Comparison of ENCODE assay signal across 8 worm cellular contexts in genomic region chrX:3787431-3788076, ce11.
TF ChIP-seq lines count a peak whose summit lies in the region.

TSS of gene pmpl-1 (plus strand) at chrX:3788026.

TF ChIP-seq in whole organism, L1 larva, 84 proteins besides CTCF, POLR2A, EP300 and RAD21 (continues in another document):
- TF ChIP-seq swsn-7 (tag; optimal IDR thresholded peaks at IDR 0.05; lab: Kevin White, UChicago) (peak; percentile 21), efl-1 (optimal IDR thresholded peaks at IDR 0.05; lab: Kevin White, UChicago) (no peak), efl-1 (GFP tag; optimal IDR thresholded peaks at IDR 0.05 in 1 of 2; lab: Kevin White, UChicago) (peak in 1 of 2 experiments; percentile 86), rnt-1 (tag; optimal IDR thresholded peaks at IDR 0.05; lab: Kevin White, UChicago) (peak; percentile 50), xbp-1 (tag; optimal IDR thresholded peaks at IDR 0.05; lab: Kevin White, UChicago) (peak; percentile 32), lsy-2 (tag; optimal IDR thresholded peaks at IDR 0.05; lab: Kevin White, UChicago) (peak; percentile 33 to 53), mep-1 (tag; optimal IDR thresholded peaks at IDR 0.05; lab: Kevin White, UChicago) (peak; percentile 79), lin-14 (GFP tag; optimal IDR thresholded peaks at IDR 0.05; lab: Kevin White, UChicago) (peak; percentile 89), pax-3 (tag; optimal IDR thresholded peaks at IDR 0.05; lab: Kevin White, UChicago) (peak; percentile 0), nhr-19 (GFP tag; conservative IDR thresholded peaks at IDR 0.05; lab: Robert Waterston, UW) (peak; percentile 31; the same call in 1 of the 2 replicates), nhr-47 (tag; optimal IDR thresholded peaks at IDR 0.05; lab: Kevin White, UChicago) (peak; percentile 51)

TF ChIP-seq in whole organism, L2 larva, 48 proteins besides CTCF, POLR2A, EP300 and RAD21 (continues in another document):
- TF ChIP-seq ama-1 (optimal IDR thresholded peaks at IDR 0.05; lab: Kevin White, UChicago) (no peak), mdl-1 (tag; optimal IDR thresholded peaks at IDR 0.05; lab: Kevin White, UChicago) (peak; percentile 31 to 46), F13H6.1 (tag; optimal IDR thresholded peaks at IDR 0.05; lab: Kevin White, UChicago) (peak; percentile 60), C34F6.9 (tag; optimal IDR thresholded peaks at IDR 0.05; lab: Kevin White, UChicago) (peak; percentile 47), Y55F3AM.14 (GFP tag; optimal IDR thresholded peaks at IDR 0.05; lab: Kevin White, UChicago) (no peak), ztf-11 (tag; optimal IDR thresholded peaks at IDR 0.05; lab: Kevin White, UChicago) (no peak), unc-55 (GFP tag; optimal IDR thresholded peaks at IDR 0.05; lab: Kevin White, UChicago) (no peak), nhr-23 (tag; optimal IDR thresholded peaks at IDR 0.05; lab: Kevin White, UChicago) (peak; percentile 7), snpc-4 (tag; optimal IDR thresholded peaks at IDR 0.05; lab: Kevin White, UChicago) (no peak), gmeb-1 (tag; optimal IDR thresholded peaks at IDR 0.05; lab: Kevin White, UChicago) (no peak), sma-3 (GFP tag; optimal IDR thresholded peaks at IDR 0.05; lab: Kevin White, UChicago) (peak; percentile 51), lin-11 (tag; optimal IDR thresholded peaks at IDR 0.05; lab: Kevin White, UChicago) (peak; percentile 7)

TF ChIP-seq in whole organism, L3 larva, 47 proteins besides CTCF, POLR2A, EP300 and RAD21 (continues in another document):
- no peak for TF ChIP-seq elt-2 (tag; optimal IDR thresholded peaks at IDR 0.05; lab: Kevin White, UChicago)
- no peak for TF ChIP-seq fkh-10 (GFP tag; optimal IDR thresholded peaks at IDR 0.05; lab: Kevin White, UChicago)
- peak; percentile 56 for TF ChIP-seq ceh-28 (tag; optimal IDR thresholded peaks at IDR 0.05; lab: Kevin White, UChicago)
- no peak for TF ChIP-seq unc-39 (tag; optimal IDR thresholded peaks at IDR 0.05; lab: Kevin White, UChicago)
- no peak for TF ChIP-seq pqm-1 (tag; optimal IDR thresholded peaks at IDR 0.05; lab: Kevin White, UChicago)
- TF ChIP-seq fkh-2 (tag; optimal IDR thresholded peaks at IDR 0.05; lab: Kevin White, UChicago) = no peak
- TF ChIP-seq egl-5 (tag; optimal IDR thresholded peaks at IDR 0.05; lab: Kevin White, UChicago) = no peak
- no peak for TF ChIP-seq elt-3 (tag; optimal IDR thresholded peaks at IDR 0.05; lab: Kevin White, UChicago)
- TF ChIP-seq nfya-1 (tag; optimal IDR thresholded peaks at IDR 0.05; lab: Kevin White, UChicago; ENCODE audit: insufficient read depth) = peak; percentile 26
- TF ChIP-seq snpc-4 (tag; optimal IDR thresholded peaks at IDR 0.05; lab: Kevin White, UChicago) = no peak
- TF ChIP-seq pha-4 (tag; optimal IDR thresholded peaks at IDR 0.05; lab: Kevin White, UChicago) = peak; percentile 31
- no peak for TF ChIP-seq ztf-4 (tag; optimal IDR thresholded peaks at IDR 0.05; lab: Kevin White, UChicago)

TF ChIP-seq in whole organism, L4 larva, 104 proteins besides CTCF, POLR2A, EP300 and RAD21 (continues in another document):
- no peak for TF ChIP-seq mxl-2 (GFP tag; conservative IDR thresholded peaks at IDR 0.05; lab: Robert Waterston, UW)
- TF ChIP-seq dmd-8 (GFP tag; IDR thresholded peaks at IDR 0.05; lab: Robert Waterston, UW) = no peak
- TF ChIP-seq nhr-111 (GFP tag; optimal IDR thresholded peaks at IDR 0.05; lab: Kevin White, UChicago) = no peak
- no peak for TF ChIP-seq lin-38 (GFP tag; IDR thresholded peaks at IDR 0.05; lab: Robert Waterston, UW)
- TF ChIP-seq T20F7.1 (GFP tag; optimal IDR thresholded peaks at IDR 0.05; lab: Kevin White, UChicago) = no peak
- no peak for TF ChIP-seq F26F4.8 (GFP tag; conservative IDR thresholded peaks at IDR 0.05; lab: Robert Waterston, UW)
- TF ChIP-seq mdl-1 (tag; optimal IDR thresholded peaks at IDR 0.05; lab: Kevin White, UChicago) = peak; percentile 71 to 72
- no peak for TF ChIP-seq R02D3.7 (tag; optimal IDR thresholded peaks at IDR 0.05; lab: Kevin White, UChicago)
- TF ChIP-seq egl-43 (GFP tag; IDR thresholded peaks at IDR 0.05; lab: Robert Waterston, UW) = no peak
- TF ChIP-seq ztf-11 (tag; optimal IDR thresholded peaks at IDR 0.05; lab: Kevin White, UChicago) = no peak
- no peak for TF ChIP-seq zip-2 (tag; optimal IDR thresholded peaks at IDR 0.05; lab: Kevin White, UChicago)
- no peak for TF ChIP-seq madf-5 (GFP tag; IDR thresholded peaks at IDR 0.05; lab: Robert Waterston, UW)
- peak; percentile 81 for TF ChIP-seq ama-1 (optimal IDR thresholded peaks at IDR 0.05; lab: Kevin White, UChicago)

TF ChIP-seq in whole organism, early embryonic, 17 proteins besides CTCF, POLR2A, EP300 and RAD21:
- TF ChIP-seq hmg-4 (GFP tag; optimal IDR thresholded peaks at IDR 0.05; lab: Kevin White, UChicago) = peak; percentile 55
- no peak for TF ChIP-seq F13C5.2 (tag; optimal IDR thresholded peaks at IDR 0.05; lab: Kevin White, UChicago)

TF ChIP-seq in whole organism, late embryonic, 69 proteins besides CTCF, POLR2A, EP300 and RAD21:
- TF ChIP-seq tbx-2 (tag; optimal IDR thresholded peaks at IDR 0.05; lab: Kevin White, UChicago) = peak; percentile 52
- TF ChIP-seq ceh-48 (tag; optimal IDR thresholded peaks at IDR 0.05; lab: Kevin White, UChicago) = no peak
- no peak for TF ChIP-seq pros-1 (tag; optimal IDR thresholded peaks at IDR 0.05; lab: Kevin White, UChicago)
- peak; percentile 70 for TF ChIP-seq hlh-30 (tag; optimal IDR thresholded peaks at IDR 0.05; lab: Kevin White, UChicago; ENCODE audit: insufficient read depth)
- peak; percentile 9 for TF ChIP-seq unc-42 (tag; optimal IDR thresholded peaks at IDR 0.05; lab: Kevin White, UChicago)
- peak; percentile 21 for TF ChIP-seq sdc-2 (tag; optimal IDR thresholded peaks at IDR 0.05; lab: Kevin White, UChicago)
- no peak for TF ChIP-seq K09A11.1 (tag; optimal IDR thresholded peaks at IDR 0.05; lab: Kevin White, UChicago; ENCODE audit: insufficient read depth)
- peak; percentile 35 for TF ChIP-seq ceh-18 (tag; optimal IDR thresholded peaks at IDR 0.05; lab: Kevin White, UChicago)
- peak; percentile 58 for TF ChIP-seq unc-55 (GFP tag; optimal IDR thresholded peaks at IDR 0.05; lab: Kevin White, UChicago)
- TF ChIP-seq hlh-8 (tag; optimal IDR thresholded peaks at IDR 0.05; lab: Kevin White, UChicago) = no peak

TF ChIP-seq in whole organism, mixed stage, embryonic, 35 proteins besides CTCF, POLR2A, EP300 and RAD21:
- TF ChIP-seq unc-120 (tag; optimal IDR thresholded peaks at IDR 0.05; lab: Kevin White, UChicago; ENCODE audit: poor library complexity, severe bottlenecking) (peak; percentile 49), mls-2 (tag; optimal IDR thresholded peaks at IDR 0.05; lab: Kevin White, UChicago) (no peak), elt-1 (tag; optimal IDR thresholded peaks at IDR 0.05; lab: Kevin White, UChicago; ENCODE audit: borderline replicate concordance, insufficient read depth) (no peak), tbx-8 (GFP tag; optimal IDR thresholded peaks at IDR 0.05; lab: Kevin White, UChicago) (no peak), nhr-2 (tag; optimal IDR thresholded peaks at IDR 0.05; lab: Kevin White, UChicago) (peak; percentile 60), unc-39 (tag; optimal IDR thresholded peaks at IDR 0.05; lab: Kevin White, UChicago) (no peak), cnd-1 (tag; optimal IDR thresholded peaks at IDR 0.05; lab: Kevin White, UChicago) (no peak), zip-8 (tag; optimal IDR thresholded peaks at IDR 0.05; lab: Kevin White, UChicago) (no peak), lin-32 (GFP tag; optimal IDR thresholded peaks at IDR 0.05; lab: Kevin White, UChicago) (no peak), snpc-4 (tag; optimal IDR thresholded peaks at IDR 0.05; lab: Kevin White, UChicago) (no peak), ces-1 (GFP tag; optimal IDR thresholded peaks at IDR 0.05; lab: Kevin White, UChicago) (no peak), sptf-1 (tag; optimal IDR thresholded peaks at IDR 0.05; lab: Kevin White, UChicago) (peak; percentile 41), nhr-237 (tag; optimal IDR thresholded peaks at IDR 0.05; lab: Kevin White, UChicago) (no peak), ham-2 (GFP tag; optimal IDR thresholded peaks at IDR 0.05; lab: Kevin White, UChicago) (peak; percentile 1), ceh-39 (tag; optimal IDR thresholded peaks at IDR 0.05; lab: Kevin White, UChicago) (no peak), unc-62 (GFP tag; optimal IDR thresholded peaks at IDR 0.05; lab: Kevin White, UChicago) (peak; percentile 69), hlh-1 (tag; optimal IDR thresholded peaks at IDR 0.05; lab: Kevin White, UChicago) (peak; percentile 8)

TF ChIP-seq in whole organism, young adult, 124 proteins besides CTCF, POLR2A, EP300 and RAD21 (continues in another document):
- TF ChIP-seq madf-8 (GFP tag; conservative IDR thresholded peaks at IDR 0.05; lab: Robert Waterston, UW) = no peak
- TF ChIP-seq ztf-22 (GFP tag; optimal IDR thresholded peaks at IDR 0.05; lab: Kevin White, UChicago) = no peak
- no peak for TF ChIP-seq tlf-1 (GFP tag; optimal IDR thresholded peaks at IDR 0.05; lab: Kevin White, UChicago)
- TF ChIP-seq B0261.1 (tag; optimal IDR thresholded peaks at IDR 0.05; lab: Kevin White, UChicago) = no peak
- TF ChIP-seq ztf-26 (tag; optimal IDR thresholded peaks at IDR 0.05; lab: Kevin White, UChicago) = no peak
- TF ChIP-seq aptf-3 (GFP tag; IDR thresholded peaks at IDR 0.05; lab: Robert Waterston, UW) = no peak
- TF ChIP-seq rcor-1 (GFP tag; IDR thresholded peaks at IDR 0.05; lab: Robert Waterston, UW) = no peak
- TF ChIP-seq nhr-80 (tag; optimal IDR thresholded peaks at IDR 0.05; lab: Kevin White, UChicago) = no peak
- TF ChIP-seq him-1 (tag; optimal IDR thresholded peaks at IDR 0.05; lab: Kevin White, UChicago) = no peak
- 0 out of 2 replicates have a peak, but pooled peaks have one; percentile 36 for TF ChIP-seq K11D2.4 (GFP tag; IDR thresholded peaks at IDR 0.05; lab: Robert Waterston, UW)
- TF ChIP-seq mcd-1 (GFP tag; IDR thresholded peaks at IDR 0.05; lab: Robert Waterston, UW) = 0 out of 2 replicates have a peak, but pooled peaks have one; percentile 9
- TF ChIP-seq somi-1 (GFP tag; optimal IDR thresholded peaks at IDR 0.05; lab: Kevin White, UChicago) = peak; percentile 32
- TF ChIP-seq mel-28 (tag; optimal IDR thresholded peaks at IDR 0.05; lab: Kevin White, UChicago; ENCODE audit: borderline replicate concordance) = no peak
- TF ChIP-seq cebp-2 (GFP tag; IDR thresholded peaks at IDR 0.05; lab: Robert Waterston, UW) = no peak
- TF ChIP-seq gei-17 (GFP tag; optimal IDR thresholded peaks at IDR 0.05; lab: Kevin White, UChicago) = no peak
- TF ChIP-seq B0019.2 (GFP tag; conservative IDR thresholded peaks at IDR 0.05; lab: Robert Waterston, UW) = no peak
- peak; percentile 48 for TF ChIP-seq ceh-27 (GFP tag; optimal IDR thresholded peaks at IDR 0.05; lab: Kevin White, UChicago)
- TF ChIP-seq sdz-38 (tag; optimal IDR thresholded peaks at IDR 0.05; lab: Kevin White, UChicago) = no peak
- no peak for TF ChIP-seq nhr-27 (tag; optimal IDR thresholded peaks at IDR 0.05; lab: Kevin White, UChicago)
- TF ChIP-seq ceh-40 (GFP tag; IDR thresholded peaks at IDR 0.05; lab: Robert Waterston, UW) = no peak
- no peak for TF ChIP-seq F10E7.11 (tag; optimal IDR thresholded peaks at IDR 0.05; lab: Kevin White, UChicago)
- TF ChIP-seq F49E8.2 (tag; optimal IDR thresholded peaks at IDR 0.05; lab: Kevin White, UChicago; ENCODE audit: insufficient read depth) = no peak
- no peak for TF ChIP-seq Y56A3A.18 (GFP tag; IDR thresholded peaks at IDR 0.05; lab: Robert Waterston, UW)
- TF ChIP-seq zfh-2 (GFP tag; conservative IDR thresholded peaks at IDR 0.05; lab: Robert Waterston, UW) = 0 out of 2 replicates have a peak, but pooled peaks have one; percentile 35
